Fruit fly (Drosophila melanogaster): ENCODE data around the gene spen.

spen gene

DNA sequence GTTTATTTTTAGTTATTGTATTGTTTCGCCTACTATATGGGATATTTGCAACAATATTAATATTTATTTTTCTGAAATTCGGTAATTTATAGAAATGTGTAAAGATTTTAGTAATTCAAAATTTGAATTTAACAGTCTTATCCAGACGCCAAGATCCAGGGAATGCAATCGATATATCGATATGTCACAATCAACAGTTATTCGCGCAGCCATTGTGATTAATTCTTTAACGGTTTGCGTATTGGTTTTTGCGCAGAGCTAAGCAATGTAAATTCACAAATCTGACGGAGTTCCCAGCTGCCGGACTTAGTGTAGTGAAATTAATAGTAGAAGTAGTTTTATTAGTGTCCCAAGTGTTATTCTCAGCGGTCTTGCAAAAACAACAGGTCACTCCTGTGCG lies 44.4 kb upstream of the spen start, which contains the start of gene ND-15 (continued):
- TF ChIP-seq dmrt99B (tag; optimal IDR thresholded peaks at IDR 0.05) = no peak
- TF ChIP-seq Antp (GFP tag; optimal IDR thresholded peaks at IDR 0.05) = no peak
- TF ChIP-seq hkb (optimal IDR thresholded peaks at IDR 0.05) = no peak
- TF ChIP-seq hkb (GFP tag; IDR thresholded peaks at IDR 0.05) = no peak
- TF ChIP-seq Doc3 (GFP tag; IDR thresholded peaks at IDR 0.05; ENCODE audit: partially characterized antibody) = peak; percentile 54; the same call in 2 of the 3 replicates
- TF ChIP-seq maf-S (GFP tag; optimal IDR thresholded peaks at IDR 0.05) = no peak
- TF ChIP-seq exex (tag; optimal IDR thresholded peaks at IDR 0.05) = peak; percentile 25
- TF ChIP-seq CG34224 (GFP tag; IDR thresholded peaks at IDR 0.05; ENCODE audit: partially characterized antibody) = peak; percentile 76
- no peak for TF ChIP-seq gce (GFP tag; IDR thresholded peaks at IDR 0.05)
- peak; percentile 19 for TF ChIP-seq CG7928 (GFP tag; optimal IDR thresholded peaks at IDR 0.05)
- TF ChIP-seq ab (GFP tag; optimal IDR thresholded peaks at IDR 0.05) = no peak
- no peak for TF ChIP-seq onecut (GFP tag; IDR thresholded peaks at IDR 0.05)
- peak; percentile 86 for TF ChIP-seq Dref (GFP tag; IDR thresholded peaks at IDR 0.05)
- no peak for TF ChIP-seq CG8478 (optimal IDR thresholded peaks at IDR 0.05)
- no peak for TF ChIP-seq grau (tag; optimal IDR thresholded peaks at IDR 0.05)
- no peak for TF ChIP-seq Sox100B (GFP tag; optimal IDR thresholded peaks at IDR 0.05)
- no peak for TF ChIP-seq CG11695 (GFP tag; IDR thresholded peaks at IDR 0.05)
- TF ChIP-seq CTCF (GFP tag; optimal IDR thresholded peaks at IDR 0.05) = peak; percentile 43
- no peak for TF ChIP-seq tap (tag; optimal IDR thresholded peaks at IDR 0.05)
- TF ChIP-seq zen2 (GFP tag; IDR thresholded peaks at IDR 0.05; ENCODE audit: partially characterized antibody) = peak; percentile 46; the same call in 1 of the 3 replicates
- no peak for TF ChIP-seq zen (tag; optimal IDR thresholded peaks at IDR 0.05)
- no peak for TF ChIP-seq kni (GFP tag; optimal IDR thresholded peaks at IDR 0.05)
- no peak for TF ChIP-seq CG4854 (GFP tag; optimal IDR thresholded peaks at IDR 0.05)
- TF ChIP-seq pzg (GFP tag; optimal IDR thresholded peaks at IDR 0.05) = peak; percentile 72
- TF ChIP-seq bcd (GFP tag; optimal IDR thresholded peaks at IDR 0.05) = no peak
- no peak for TF ChIP-seq Stat92E (GFP tag; optimal IDR thresholded peaks at IDR 0.05)
- TF ChIP-seq CG6791 (GFP tag; IDR thresholded peaks at IDR 0.05; ENCODE audit: partially characterized antibody) = 0 out of 3 replicates have a peak, but pooled peaks have one; percentile 50
- TF ChIP-seq Scr (GFP tag; IDR thresholded peaks at IDR 0.05; ENCODE audit: partially characterized antibody) = peak; percentile 80
- no peak for TF ChIP-seq CG10366 (GFP tag; IDR thresholded peaks at IDR 0.05)
- TF ChIP-seq Mes4 (GFP tag; optimal IDR thresholded peaks at IDR 0.05) = no peak
- no peak for TF ChIP-seq slbo (GFP tag; IDR thresholded peaks at IDR 0.05)
- TF ChIP-seq ara (GFP tag; IDR thresholded peaks at IDR 0.05) = no peak
- no peak for TF ChIP-seq Hr3 (GFP tag; optimal IDR thresholded peaks at IDR 0.05)
- no peak for TF ChIP-seq otp (GFP tag; IDR thresholded peaks at IDR 0.05)
- no peak for TF ChIP-seq corto (GFP tag; optimal IDR thresholded peaks at IDR 0.05)
- no peak for TF ChIP-seq Hr39 (optimal IDR thresholded peaks at IDR 0.05)
- TF ChIP-seq Bdp1 (GFP tag; optimal IDR thresholded peaks at IDR 0.05) = no peak
- no peak for TF ChIP-seq ash1 (GFP tag; optimal IDR thresholded peaks at IDR 0.05)
- no peak for TF ChIP-seq Fer2 (tag; optimal IDR thresholded peaks at IDR 0.05)
- TF ChIP-seq Nf-YC (tag; optimal IDR thresholded peaks at IDR 0.05) = no peak
- TF ChIP-seq CG13296 (GFP tag; optimal IDR thresholded peaks at IDR 0.05) = no peak
- TF ChIP-seq row (GFP tag; IDR thresholded peaks at IDR 0.05) = no peak
- no peak for TF ChIP-seq Taf1 (GFP tag; IDR thresholded peaks at IDR 0.05)
- peak; percentile 32 for TF ChIP-seq gfzf (GFP tag; optimal IDR thresholded peaks at IDR 0.05)
- TF ChIP-seq al (GFP tag; IDR thresholded peaks at IDR 0.05) = no peak
- TF ChIP-seq CG9727 (GFP tag; optimal IDR thresholded peaks at IDR 0.05) = no peak
- no peak for TF ChIP-seq HHEX (GFP tag; optimal IDR thresholded peaks at IDR 0.05)
- TF ChIP-seq cad (GFP tag; optimal IDR thresholded peaks at IDR 0.05) = no peak
- no peak for TF ChIP-seq CG11723 (GFP tag; optimal IDR thresholded peaks at IDR 0.05)
- no peak for TF ChIP-seq CG10462 (GFP tag; optimal IDR thresholded peaks at IDR 0.05)
- TF ChIP-seq CG10654 (GFP tag; optimal IDR thresholded peaks at IDR 0.05) = no peak
- peak; percentile 83 for TF ChIP-seq Opbp (GFP tag; IDR thresholded peaks at IDR 0.05; ENCODE audit: partially characterized antibody)
- TF ChIP-seq CG17568 (GFP tag; optimal IDR thresholded peaks at IDR 0.05) = no peak
